Worm (Caenorhabditis elegans) whole organism, dauer: ENCODE measurements around the gene kel-10.
"Not testable (repeated sequence)": the region's sequence is repeated elsewhere in the genome, so short reads cannot be mapped to it uniquely, and the experiment has no call there.

ENCODE experiments used
- unc-62 ChIP-seq: sonication (generic microtip); optimal IDR thresholded peaks from 2 replicates; lab custom pipeline; 2017; ENCODE audit warnings: missing biosample characterization, missing genetic modification reagents, missing genetic modification characterization

Gene kel-10

ce11 chrIII:10060573-10060972 is 40.7 kb downstream of the kel-10 start, which contains the start of gene T16G12.13:
Gene T16G12.13, plus strand, starts transcription at chrIII:10060865.
- TF ChIP-seq unc-62 (GFP tag; lab: Kevin White, UChicago), result no peak

ce11 chrIII:10059002-10059401 is 42.2 kb downstream of the kel-10 start, which contains the start of gene T16G12.8:
Gene T16G12.8, plus strand, starts transcription at chrIII:10059302.
- TF ChIP-seq unc-62 (GFP tag; lab: Kevin White, UChicago), result no peak

DNA sequence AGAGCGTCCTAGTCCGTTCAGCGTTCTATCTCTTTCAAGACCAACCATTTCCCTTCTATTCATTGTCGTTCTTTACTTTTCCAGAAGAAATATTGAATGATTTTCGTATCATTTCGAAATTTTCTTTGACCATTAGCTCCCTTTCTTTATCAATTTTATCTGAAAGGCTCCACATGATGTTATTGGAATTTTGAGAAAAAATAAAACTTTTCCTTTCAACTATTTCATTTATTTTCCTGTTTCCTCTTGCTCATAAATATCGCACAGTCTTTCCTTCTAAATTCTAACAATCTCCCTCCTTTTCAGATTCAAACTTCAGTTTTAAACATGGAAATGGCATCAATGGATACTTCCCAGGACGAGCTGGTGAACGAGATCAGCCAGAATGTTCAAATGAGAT is 43.7 kb downstream of the kel-10 start, which contains the start of gene T16G12.4:
Gene T16G12.4 (plus strand): TSS at position 301 of the 400 bp plus-strand sequence.
- TF ChIP-seq unc-62 (GFP tag; lab: Kevin White, UChicago), result no peak

ce11 chrIII:10056033-10056432 is 45.2 kb downstream of the kel-10 start, which contains the start of gene T16G12.10:
Gene T16G12.10, minus strand, starts transcription at chrIII:10056133.
- TF ChIP-seq unc-62 (GFP tag; lab: Kevin White, UChicago), result no peak

DNA sequence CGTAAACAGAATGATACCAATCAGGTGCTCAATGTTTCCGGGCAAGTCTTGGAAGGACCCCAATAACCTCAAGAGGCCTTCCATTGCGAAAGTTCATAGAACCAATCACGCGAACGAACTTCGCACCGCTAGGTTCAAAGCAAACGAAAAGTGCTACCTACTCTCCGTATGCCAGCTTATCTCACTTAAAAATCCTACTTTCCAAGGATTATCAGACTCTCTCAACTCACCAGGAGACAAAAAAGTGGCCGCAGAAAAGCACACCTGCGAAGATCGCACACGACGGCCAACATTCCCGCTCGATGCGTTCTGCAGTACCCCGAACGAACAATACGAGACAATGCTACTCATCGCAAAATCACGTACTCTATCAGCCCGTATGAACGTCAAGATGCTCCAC is 47.9 kb downstream of the kel-10 start, which contains the start of gene T16G12.12:
Gene T16G12.12 (plus strand): TSS at position 301 of the 400 bp plus-strand sequence.
- not testable (repeated sequence) for TF ChIP-seq unc-62 (GFP tag; lab: Kevin White, UChicago)

ce11 chrIII:10050321-10050720 is 50.9 kb downstream of the kel-10 start, which contains the start of gene T16G12.3:
Gene T16G12.3, plus strand, starts transcription at chrIII:10050621.
- TF ChIP-seq unc-62 (GFP tag; lab: Kevin White, UChicago), result not testable (repeated sequence)

- no peak for TF ChIP-seq unc-62 (GFP tag; lab: Kevin White, UChicago)
These were observed 51.6 kb downstream of the kel-10 start, which contains the start of gene T16G12.1 for ce11 chrIII:10049682-10050081. Gene T16G12.1, minus strand, starts transcription at chrIII:10049857.
